Worm (Caenorhabditis elegans) whole organism, late embryonic: Measurements from ENCODE around the gene ZK1240.1.

Experiments used
- C38D4.7 ChIP-seq: fragments of 200-800 bp; sonication (Bioruptor generic); optimal IDR thresholded peaks from 2 replicates; lab custom pipeline; 2018; ENCODE audit warnings: mild to moderate bottlenecking, missing genetic modification characterization, moderate library complexity, missing compliant biosample characterization
- F13H6.1 ChIP-seq: sonication (generic microtip); optimal IDR thresholded peaks from 2 replicates; lab custom pipeline; 2016; ENCODE audit warnings: missing genetic modification characterization, missing compliant biosample characterization
- K02D7.2 ChIP-seq: sonication (generic microtip); optimal IDR thresholded peaks from 2 replicates; lab custom pipeline; 2017; ENCODE audit warnings: mild to moderate bottlenecking, missing genetic modification characterization, missing compliant biosample characterization
- K09A11.1 ChIP-seq: sonication (generic microtip); optimal IDR thresholded peaks from 2 replicates; lab custom pipeline; 2017; ENCODE audit warnings: antibody characterized with exemption, mild to moderate bottlenecking, missing genetic modification characterization, missing compliant biosample characterization; ENCODE audit not compliant: insufficient read depth
- ceh-14 ChIP-seq: sonication (generic microtip); optimal IDR thresholded peaks from 2 replicates; lab custom pipeline; 2016; ENCODE audit warnings: missing genotype, missing genetic modification characterization, missing compliant biosample characterization
- ceh-19 ChIP-seq: fragments of 200-800 bp; sonication (Bioruptor generic); optimal IDR thresholded peaks from 2 replicates; lab custom pipeline; 2018; ENCODE audit warnings: mild to moderate bottlenecking, missing genetic modification characterization, missing compliant biosample characterization
- ceh-2 ChIP-seq: sonication (generic microtip); optimal IDR thresholded peaks from 2 replicates; lab custom pipeline; 2016; ENCODE audit warnings: missing genotype, missing genetic modification characterization, missing compliant biosample characterization
- ceh-22 ChIP-seq: sonication (generic microtip); optimal IDR thresholded peaks from 2 replicates; lab custom pipeline; 2017; ENCODE audit warnings: missing biosample characterization, missing genetic modification characterization
- ceh-24 ChIP-seq: sonication (generic microtip); optimal IDR thresholded peaks from 2 replicates; lab custom pipeline; 2016; ENCODE audit warnings: mild to moderate bottlenecking, missing genetic modification characterization, missing compliant biosample characterization
- ceh-30 ChIP-seq: fragments of 150-350 bp; optimal IDR thresholded peaks from 2 replicates; lab custom pipeline; 2014; ENCODE audit warnings: missing biosample characterization, missing genetic modification characterization
- ceh-34 ChIP-seq: sonication (generic microtip); optimal IDR thresholded peaks from 2 replicates; lab custom pipeline; 2016; ENCODE audit warnings: mild to moderate bottlenecking, missing genetic modification characterization, missing compliant biosample characterization
- ceh-45 ChIP-seq: fragments of 200-800 bp; sonication (Bioruptor generic); IDR thresholded peaks from 2 replicates; pipeline ENCODE4 v1.3.6; 2022; ENCODE audit warnings: missing genetic modification reagents, missing genetic modification characterization, missing compliant biosample characterization
- ceh-48 ChIP-seq: sonication (generic microtip); optimal IDR thresholded peaks from 2 replicates; lab custom pipeline; 2016; ENCODE audit warnings: missing genetic modification characterization, inconsistent platforms, missing compliant biosample characterization
- ceh-6 ChIP-seq: fragments of 200-800 bp; sonication (Bioruptor generic); optimal IDR thresholded peaks from 2 replicates; lab custom pipeline; 2018; ENCODE audit warnings: mild to moderate bottlenecking, missing genetic modification characterization, missing compliant biosample characterization
- ceh-9 ChIP-seq: sonication (generic microtip); optimal IDR thresholded peaks from 2 replicates; lab custom pipeline; 2016; ENCODE audit warnings: mild to moderate bottlenecking, missing genetic modification characterization, inconsistent platforms, missing compliant biosample characterization
- che-1 ChIP-seq: sonication (generic microtip); optimal IDR thresholded peaks from 2 replicates; lab custom pipeline; 2016; ENCODE audit warnings: mild to moderate bottlenecking, missing genetic modification characterization, missing compliant biosample characterization
- dmd-4 ChIP-seq: sonication (generic microtip); optimal IDR thresholded peaks from 2 replicates; lab custom pipeline; 2016; ENCODE audit warnings: borderline replicate concordance, missing genetic modification characterization, missing compliant biosample characterization
- elt-2 ChIP-seq: sonication (generic microtip); optimal IDR thresholded peaks from 2 replicates; lab custom pipeline; 2016; ENCODE audit warnings: missing genetic modification reagents, missing genetic modification characterization, missing compliant biosample characterization
- elt-4 ChIP-seq: sonication (generic microtip); optimal IDR thresholded peaks from 2 replicates; lab custom pipeline; 2016; ENCODE audit warnings: missing genetic modification characterization, missing compliant biosample characterization
- fax-1 ChIP-seq: sonication (generic microtip); optimal IDR thresholded peaks from 2 replicates; lab custom pipeline; 2016; ENCODE audit warnings: missing genotype, missing genetic modification characterization, missing compliant biosample characterization
- gmeb-2 ChIP-seq: sonication (generic microtip); optimal IDR thresholded peaks from 2 replicates; lab custom pipeline; 2016; ENCODE audit warnings: missing genetic modification characterization, inconsistent platforms, missing compliant biosample characterization
- hlh-6 ChIP-seq: sonication (generic microtip); optimal IDR thresholded peaks from 2 replicates; lab custom pipeline; 2016; ENCODE audit warnings: missing genotype, missing genetic modification characterization, missing compliant biosample characterization
- lim-6 ChIP-seq: sonication (generic microtip); optimal IDR thresholded peaks from 2 replicates; lab custom pipeline; 2016; ENCODE audit warnings: missing genetic modification characterization, missing compliant biosample characterization
- madf-2 ChIP-seq: sonication (generic microtip); optimal IDR thresholded peaks from 2 replicates; lab custom pipeline; 2017; ENCODE audit warnings: missing genetic modification characterization, missing compliant biosample characterization
- nhr-11 ChIP-seq: fragments of 150-350 bp; optimal IDR thresholded peaks from 2 replicates; lab custom pipeline; 2014; ENCODE audit warnings: missing biosample characterization, missing genetic modification characterization
- nhr-232 ChIP-seq: sonication (generic microtip); optimal IDR thresholded peaks from 2 replicates; lab custom pipeline; 2016; ENCODE audit warnings: missing genetic modification characterization, missing compliant biosample characterization
- odd-2 ChIP-seq: sonication (generic microtip); optimal IDR thresholded peaks from 2 replicates; lab custom pipeline; 2017; ENCODE audit warnings: antibody characterized with exemption, mild to moderate bottlenecking, missing genetic modification characterization, missing compliant biosample characterization
- pax-1 ChIP-seq: fragments of 150-350 bp; optimal IDR thresholded peaks from 2 replicates; lab custom pipeline; 2014; ENCODE audit warnings: missing biosample characterization, missing genetic modification characterization
- pqm-1 ChIP-seq: sonication (generic microtip); optimal IDR thresholded peaks from 2 replicates; lab custom pipeline; 2016; ENCODE audit warnings: missing genetic modification characterization, missing compliant biosample characterization
- ref-2 ChIP-seq: sonication (generic microtip); optimal IDR thresholded peaks from 2 replicates; lab custom pipeline; 2016; ENCODE audit warnings: missing genetic modification characterization, missing compliant biosample characterization
- sdc-2 ChIP-seq: sonication (generic microtip); optimal IDR thresholded peaks from 2 replicates; lab custom pipeline; 2016; ENCODE audit warnings: missing genotype, missing genetic modification characterization, missing compliant biosample characterization
- sox-4 ChIP-seq: sonication (generic microtip); optimal IDR thresholded peaks from 2 replicates; lab custom pipeline; 2017; ENCODE audit warnings: mild to moderate bottlenecking, missing genetic modification characterization, inconsistent platforms, missing compliant biosample characterization
- syd-9 ChIP-seq: sonication (generic microtip); optimal IDR thresholded peaks from 2 replicates; lab custom pipeline; 2016; ENCODE audit warnings: mild to moderate bottlenecking, missing genetic modification characterization, moderate library complexity, missing compliant biosample characterization
- tbx-2 ChIP-seq: sonication (generic microtip); optimal IDR thresholded peaks from 2 replicates; lab custom pipeline; 2016; ENCODE audit warnings: missing genetic modification characterization, missing compliant biosample characterization
- ttx-3 ChIP-seq: sonication (generic microtip); optimal IDR thresholded peaks from 2 replicates; lab custom pipeline; 2016; ENCODE audit warnings: missing genetic modification reagents, missing genetic modification characterization, missing compliant biosample characterization
- unc-42 ChIP-seq: sonication (generic microtip); optimal IDR thresholded peaks from 2 replicates; lab custom pipeline; 2016; ENCODE audit warnings: missing genotype, missing genetic modification characterization, missing compliant biosample characterization
- unc-86 ChIP-seq: sonication (generic microtip); optimal IDR thresholded peaks from 2 replicates; lab custom pipeline; 2016; ENCODE audit warnings: missing genetic modification characterization, missing compliant biosample characterization
- ztf-16 ChIP-seq: sonication (generic microtip); optimal IDR thresholded peaks from 2 replicates; lab custom pipeline; 2017; ENCODE audit warnings: missing genetic modification characterization, missing compliant biosample characterization

The ZK1240.1 gene

ce11 chrII:2346672-2347071, 17.5 kb downstream of the ZK1240.1 start, which contains the start of gene F43C11.4:
TSS of gene F43C11.4 (plus strand) at chrII:2346972.
- TF ChIP-seq ceh-48 (tag; lab: Kevin White, UChicago), result no peak
- no peak for TF ChIP-seq ceh-6 (GFP tag; lab: Kevin White, UChicago)
- TF ChIP-seq nhr-232 (tag; lab: Kevin White, UChicago), result no peak
- TF ChIP-seq C38D4.7, result no peak
- TF ChIP-seq ceh-45, result no peak
- TF ChIP-seq ceh-22 (tag; lab: Kevin White, UChicago), result no peak
- no peak for TF ChIP-seq madf-2 (tag; lab: Kevin White, UChicago)
- no peak for TF ChIP-seq elt-2 (tag; lab: Kevin White, UChicago)
- no peak for TF ChIP-seq ceh-2
- TF ChIP-seq odd-2, result no peak
- TF ChIP-seq pqm-1 (tag; lab: Kevin White, UChicago), result no peak

- TF ChIP-seq ceh-30 (tag; lab: Kevin White, UChicago), result no peak
- no peak for TF ChIP-seq tbx-2
- no peak for TF ChIP-seq lim-6 (tag; lab: Kevin White, UChicago)
- no peak for TF ChIP-seq ceh-9 (tag; lab: Kevin White, UChicago)
Measured at ce11 chrII:2352546-2352945, 23.4 kb downstream of the ZK1240.1 start, which contains the start of gene F43C11.10. TSS of gene F43C11.10 (minus strand) at chrII:2352646.

- TF ChIP-seq C38D4.7, result no peak
- TF ChIP-seq ceh-24, result no peak
- no peak for TF ChIP-seq K02D7.2
- TF ChIP-seq che-1, result no peak
- no peak for TF ChIP-seq ceh-30 (tag; lab: Kevin White, UChicago)
- TF ChIP-seq elt-4, result no peak
- TF ChIP-seq ceh-19, result no peak
- no peak for TF ChIP-seq pax-1 (tag; lab: Kevin White, UChicago)
- TF ChIP-seq hlh-6 (tag; lab: Kevin White, UChicago), result no peak
- TF ChIP-seq gmeb-2 (tag; lab: Kevin White, UChicago), result no peak
- TF ChIP-seq elt-2 (tag; lab: Kevin White, UChicago), result no peak
Measured at ce11 chrII:2353012-2353411, 23.8 kb downstream of the ZK1240.1 start, which contains the start of gene F43C11.3. TSS of gene F43C11.3 (plus strand) at chrII:2353312.

ce11 chrII:2354476-2354875, 25.3 kb downstream of the ZK1240.1 start, which contains the start of gene F43C11.2:
TSS of gene F43C11.2 (plus strand) at chrII:2354776.
- TF ChIP-seq ceh-2, result no peak
- no peak for TF ChIP-seq fax-1 (tag; lab: Kevin White, UChicago)
- no peak for TF ChIP-seq elt-4
- no peak for TF ChIP-seq K09A11.1 (tag; lab: Kevin White, UChicago)
- TF ChIP-seq sdc-2 (tag; lab: Kevin White, UChicago), result no peak
- no peak for TF ChIP-seq F13H6.1
- no peak for TF ChIP-seq dmd-4 (tag; lab: Kevin White, UChicago)
- TF ChIP-seq ttx-3 (tag; lab: Kevin White, UChicago), result no peak

ce11 chrII:2356795-2357194, 27.6 kb downstream of the ZK1240.1 start, which contains the start of gene F43C11.1:
TSS of gene F43C11.1 (plus strand) at chrII:2357095.
- TF ChIP-seq ceh-14 (no peak), nhr-11 (tag; lab: Kevin White, UChicago) (no peak), ceh-34 (tag; lab: Kevin White, UChicago) (no peak), ref-2 (no peak), ztf-16 (no peak), sox-4 (tag; lab: Kevin White, UChicago) (no peak), unc-42 (tag; lab: Kevin White, UChicago) (no peak), unc-86 (no peak), ceh-19 (no peak), syd-9 (tag; lab: Kevin White, UChicago) (no peak), elt-4 (no peak)
